Worm (Caenorhabditis elegans) whole organism, L4/young adult: ENCODE data around the gene oma-1.

Experiments used
- dao-5 ChIP-seq: sonication (generic microtip); optimal IDR thresholded peaks from 2 replicates; lab custom pipeline; 2016; ENCODE audit warnings: missing genotype, missing genetic modification characterization, moderate library complexity, missing compliant biosample characterization
- him-1 ChIP-seq: sonication (generic microtip); optimal IDR thresholded peaks from 2 replicates; lab custom pipeline; 2016; ENCODE audit warnings: missing genotype, missing genetic modification reagents, missing genetic modification characterization, missing compliant biosample characterization

- TF ChIP-seq dao-5 (tag; lab: Kevin White, UChicago) (no peak), him-1 (tag; lab: Kevin White, UChicago) (no peak)
Measured at ce11 chrIV:8850807-8851206, 38.0 kb upstream of the oma-1 start.
